Worm (Caenorhabditis elegans) whole organism, young adult: ENCODE results near the gene farl-11.

Experiments
- B0336.3 ChIP-seq: fragments of 200-800 bp; sonication (Bioruptor generic); IDR thresholded peaks from 2 replicates; pipeline ENCODE4 v1.3.6; 2022; ENCODE audit warnings: missing genetic modification characterization, missing compliant biosample characterization
- D2030.7 ChIP-seq: fragments of 200-800 bp; sonication (Bioruptor generic); IDR thresholded peaks from 2 replicates; pipeline ENCODE4 v1.3.6; 2022; ENCODE audit warnings: missing genetic modification reagents, missing genetic modification characterization, missing compliant biosample characterization
- ccch-3 ChIP-seq: fragments of 200-800 bp; sonication (Bioruptor generic); optimal IDR thresholded peaks from 2 replicates; lab custom pipeline; 2018; ENCODE audit warnings: mild to moderate bottlenecking, missing genetic modification characterization, missing compliant biosample characterization
- die-1 ChIP-seq: sonication (generic microtip); optimal IDR thresholded peaks from 2 replicates; lab custom pipeline; 2016; ENCODE audit warnings: missing genotype, mild to moderate bottlenecking, missing genetic modification characterization, missing compliant biosample characterization
- lin-26 ChIP-seq: fragments of 200-800 bp; sonication (Bioruptor generic); IDR thresholded peaks from 2 replicates; pipeline ENCODE4 v1.3.6; 2022; ENCODE audit warnings: missing genetic modification reagents, missing genetic modification characterization, missing compliant biosample characterization
- madf-10 ChIP-seq: sonication (generic microtip); optimal IDR thresholded peaks from 2 replicates; lab custom pipeline; 2016; ENCODE audit warnings: mild to moderate bottlenecking, missing genetic modification characterization, missing compliant biosample characterization
- nfya-1 ChIP-seq: sonication (generic microtip); optimal IDR thresholded peaks from 2 replicates; lab custom pipeline; 2017; ENCODE audit warnings: antibody characterized with exemption, missing compliant biosample characterization, missing genetic modification characterization, borderline replicate concordance; ENCODE audit not compliant: insufficient read depth
- rec-8 ChIP-seq, 2 experiments: sonication (generic microtip); optimal IDR thresholded peaks; 2 replicates each; lab custom pipeline; 2016; ENCODE audit warnings: mild to moderate bottlenecking in 2 of 2, missing genetic modification characterization in 2 of 2, missing genetic modification reagents in 2 of 2, missing genotype in 2 of 2, missing biosample characterization in 1 of 2, missing compliant biosample characterization in 1 of 2, moderate library complexity in 1 of 2
- repo-1 ChIP-seq: sonication (generic microtip); optimal IDR thresholded peaks from 2 replicates; lab custom pipeline; 2017; ENCODE audit warnings: mild to moderate bottlenecking, missing genetic modification characterization, missing compliant biosample characterization
- snpc-4 ChIP-seq, 5 experiments: fragments of 150-350 bp in 1 of 5; sonication (generic microtip) in 4 of 5; optimal IDR thresholded peaks; 2 replicates each; lab custom pipeline; 2014 to 2018; ENCODE audit warnings: missing genetic modification characterization in 5 of 5, missing biosample characterization in 3 of 5, antibody characterized with exemption in 2 of 5, mild to moderate bottlenecking in 2 of 5, missing compliant biosample characterization in 2 of 5, missing genotype in 2 of 5, moderate library complexity in 2 of 5, missing genetic modification reagents in 1 of 5

DNA sequence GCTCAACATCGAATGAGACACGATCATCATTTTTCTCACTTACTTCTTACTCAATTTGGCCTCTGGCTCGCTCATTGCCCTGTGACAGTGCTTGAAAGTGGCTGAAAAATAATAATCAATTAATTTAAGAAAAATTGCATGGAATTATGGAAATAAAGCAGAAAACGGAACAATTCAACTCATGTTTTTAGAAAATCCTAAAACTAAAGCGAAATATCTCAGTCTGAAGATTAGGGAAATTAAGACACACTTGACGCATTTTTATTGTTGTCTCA lies 32.6 kb downstream of the farl-11 start, which contains the start of gene kars-1:
- TF ChIP-seq ccch-3 (GFP tag; lab: Kevin White, UChicago): no peak
- no peak for TF ChIP-seq nfya-1 (tag; lab: Kevin White, UChicago)
- TF ChIP-seq repo-1 (tag; lab: Kevin White, UChicago): no peak
- no peak for TF ChIP-seq die-1 (tag; lab: Kevin White, UChicago)
- no peak for TF ChIP-seq lin-26 (GFP tag; lab: Robert Waterston, UW)
- no peak for TF ChIP-seq rec-8 (tag; optimal IDR thresholded peaks at IDR 0.05; lab: Kevin White, UChicago)
- TF ChIP-seq madf-10 (tag; lab: Kevin White, UChicago): no peak
- no peak for TF ChIP-seq B0336.3 (GFP tag; lab: Robert Waterston, UW)
- no peak for TF ChIP-seq D2030.7 (GFP tag; lab: Robert Waterston, UW)
- no peak for TF ChIP-seq snpc-4 (GFP tag; optimal IDR thresholded peaks at IDR 0.05; lab: Kevin White, UChicago)
- TF ChIP-seq snpc-4 (tag; optimal IDR thresholded peaks at IDR 0.05; lab: Kevin White, UChicago): no peak
